Worm (Caenorhabditis elegans): ENCODE data around the gene C05D11.13.

- TF ChIP-seq pes-1 (GFP tag; IDR thresholded peaks at IDR 0.05), result no peak
- TF ChIP-seq hmg-4 (GFP tag; optimal IDR thresholded peaks at IDR 0.05), result no peak
- no peak for TF ChIP-seq hmbx-1 (tag; optimal IDR thresholded peaks at IDR 0.05)
- TF ChIP-seq ama-1 (optimal IDR thresholded peaks at IDR 0.05), result no peak
- no peak for TF ChIP-seq tbx-37 (GFP tag; conservative IDR thresholded peaks at IDR 0.05)
- TF ChIP-seq ceh-13 (GFP tag; optimal IDR thresholded peaks at IDR 0.05), result no peak
Measured at ce11 chrIII:6402346-6402745, 42.0 kb downstream of the C05D11.13 start.
